Worm (Caenorhabditis elegans): ENCODE results near the gene F38H12.5.

The F38H12.5 gene

ce11 chrV:4082952-4083351, at the start of gene F38H12.5:
Gene F38H12.5 (minus strand): TSS chrV:4083052.
- TF ChIP-seq W03F9.2 (tag; optimal IDR thresholded peaks at IDR 0.05) (no peak), him-1 (tag; optimal IDR thresholded peaks at IDR 0.05) (no peak), dao-5 (tag; optimal IDR thresholded peaks at IDR 0.05) (no peak)

ce11 chrV:4131471-4131939, 48.7 kb upstream of the F38H12.5 start, which contains the start of gene nhr-57:
Gene nhr-57 (plus strand): TSS chrV:4131889.
- TF ChIP-seq him-1 (tag; optimal IDR thresholded peaks at IDR 0.05) (no peak), W03F9.2 (tag; optimal IDR thresholded peaks at IDR 0.05) (no peak), dao-5 (tag; optimal IDR thresholded peaks at IDR 0.05) (no peak)

- TF ChIP-seq W03F9.2 (tag; optimal IDR thresholded peaks at IDR 0.05) (no peak), him-1 (tag; optimal IDR thresholded peaks at IDR 0.05) (no peak), dao-5 (tag; optimal IDR thresholded peaks at IDR 0.05) (no peak)
Measured at ce11 chrV:4129604-4130003, 46.8 kb upstream of the F38H12.5 start, which contains the start of gene phat-4. Gene phat-4 (plus strand): TSS chrV:4129904.

ce11 chrV:4127435-4127834, 44.6 kb upstream of the F38H12.5 start, which contains the start of gene T05B4.13:
Gene T05B4.13 (minus strand): TSS chrV:4127535.
- TF ChIP-seq W03F9.2 (tag; optimal IDR thresholded peaks at IDR 0.05): no peak
- no peak for TF ChIP-seq dao-5 (tag; optimal IDR thresholded peaks at IDR 0.05)
- no peak for TF ChIP-seq him-1 (tag; optimal IDR thresholded peaks at IDR 0.05)

- no peak for TF ChIP-seq dao-5 (tag; optimal IDR thresholded peaks at IDR 0.05)
- no peak for TF ChIP-seq him-1 (tag; optimal IDR thresholded peaks at IDR 0.05)
- TF ChIP-seq W03F9.2 (tag; optimal IDR thresholded peaks at IDR 0.05): no peak
Measured at ce11 chrV:4125552-4126084, 42.8 kb upstream of the F38H12.5 start, which contains the start of gene T05B4.12. Gene T05B4.12 (minus strand): TSS chrV:4126034.

- TF ChIP-seq W03F9.2 (tag; optimal IDR thresholded peaks at IDR 0.05) (no peak), dao-5 (tag; optimal IDR thresholded peaks at IDR 0.05) (no peak), him-1 (tag; optimal IDR thresholded peaks at IDR 0.05) (no peak)
Measured at ce11 chrV:4122415-4122814, 39.6 kb upstream of the F38H12.5 start, which contains the start of gene phat-5. Gene phat-5 (minus strand): TSS chrV:4122515.

ce11 chrV:4120629-4121028, 37.8 kb upstream of the F38H12.5 start, which contains the start of gene T05B4.10:
Gene T05B4.10 (minus strand): TSS chrV:4120729.
- TF ChIP-seq dao-5 (tag; optimal IDR thresholded peaks at IDR 0.05) (no peak), him-1 (tag; optimal IDR thresholded peaks at IDR 0.05) (no peak), W03F9.2 (tag; optimal IDR thresholded peaks at IDR 0.05) (no peak)

- TF ChIP-seq W03F9.2 (tag; optimal IDR thresholded peaks at IDR 0.05) (no peak), him-1 (tag; optimal IDR thresholded peaks at IDR 0.05) (no peak), dao-5 (tag; optimal IDR thresholded peaks at IDR 0.05) (no peak)
Measured at ce11 chrV:4118332-4118731, 35.5 kb upstream of the F38H12.5 start, which contains the start of gene T05B4.9. Gene T05B4.9 (minus strand): TSS chrV:4118432.

ce11 chrV:4116071-4116470, 33.2 kb upstream of the F38H12.5 start, which contains the start of gene T05B4.8:
Gene T05B4.8 (minus strand): TSS chrV:4116171.
- TF ChIP-seq him-1 (tag; optimal IDR thresholded peaks at IDR 0.05): no peak
- no peak for TF ChIP-seq W03F9.2 (tag; optimal IDR thresholded peaks at IDR 0.05)
- no peak for TF ChIP-seq dao-5 (tag; optimal IDR thresholded peaks at IDR 0.05)

ce11 chrV:4114627-4115026, 31.8 kb upstream of the F38H12.5 start, which contains the start of gene srw-133:
Gene srw-133 (minus strand): TSS chrV:4114727.
- TF ChIP-seq dao-5 (tag; optimal IDR thresholded peaks at IDR 0.05) (no peak), him-1 (tag; optimal IDR thresholded peaks at IDR 0.05) (no peak), W03F9.2 (tag; optimal IDR thresholded peaks at IDR 0.05) (no peak)

- TF ChIP-seq dao-5 (tag; optimal IDR thresholded peaks at IDR 0.05) (no peak), W03F9.2 (tag; optimal IDR thresholded peaks at IDR 0.05) (no peak), him-1 (tag; optimal IDR thresholded peaks at IDR 0.05) (no peak)
Measured at ce11 chrV:4112516-4112915, 29.7 kb upstream of the F38H12.5 start, which contains the start of gene srw-134. Gene srw-134 (minus strand): TSS chrV:4112616.

ce11 chrV:4109873-4110272, 27.0 kb upstream of the F38H12.5 start, which contains the start of gene clc-18:
Gene clc-18 (minus strand): TSS chrV:4109973.
- TF ChIP-seq him-1 (tag; optimal IDR thresholded peaks at IDR 0.05): no peak
- no peak for TF ChIP-seq W03F9.2 (tag; optimal IDR thresholded peaks at IDR 0.05)
- no peak for TF ChIP-seq dao-5 (tag; optimal IDR thresholded peaks at IDR 0.05)

ce11 chrV:4106688-4107087, 23.8 kb upstream of the F38H12.5 start:
- no peak for TF ChIP-seq dao-5 (tag; optimal IDR thresholded peaks at IDR 0.05)
- no peak for TF ChIP-seq him-1 (tag; optimal IDR thresholded peaks at IDR 0.05)
- TF ChIP-seq W03F9.2 (tag; optimal IDR thresholded peaks at IDR 0.05): no peak

- TF ChIP-seq him-1 (tag; optimal IDR thresholded peaks at IDR 0.05) (no peak), W03F9.2 (tag; optimal IDR thresholded peaks at IDR 0.05) (no peak), dao-5 (tag; optimal IDR thresholded peaks at IDR 0.05) (no peak)
Measured at ce11 chrV:4104298-4104697, 21.4 kb upstream of the F38H12.5 start, which contains the start of gene srj-39. Gene srj-39 (plus strand): TSS chrV:4104598.
